Fruit fly (Drosophila melanogaster) S2 (cell line): ENCODE measurements around the gene CG44194.

ENCODE experiments used
- CG8478 ChIP-seq: fragments of >200 bp; optimal IDR thresholded peaks from 2 replicates; lab custom pipeline; 2018
- CTCF ChIP-seq, 2 experiments: fragments of >200 bp; optimal IDR thresholded peaks; 2 replicates each; lab custom pipeline; 2018

dm6 chr3R:13014168-13014881 is 16.8 kb upstream of the CG44194 start:
- no peak for TF ChIP-seq CG8478 (lab: Kevin White, UChicago)
- TF ChIP-seq CTCF (optimal IDR thresholded peaks at IDR 0.05; lab: Kevin White, UChicago): no peak
